Worm (Caenorhabditis elegans): Measurements from ENCODE around the gene gtbp-1.

DNA sequence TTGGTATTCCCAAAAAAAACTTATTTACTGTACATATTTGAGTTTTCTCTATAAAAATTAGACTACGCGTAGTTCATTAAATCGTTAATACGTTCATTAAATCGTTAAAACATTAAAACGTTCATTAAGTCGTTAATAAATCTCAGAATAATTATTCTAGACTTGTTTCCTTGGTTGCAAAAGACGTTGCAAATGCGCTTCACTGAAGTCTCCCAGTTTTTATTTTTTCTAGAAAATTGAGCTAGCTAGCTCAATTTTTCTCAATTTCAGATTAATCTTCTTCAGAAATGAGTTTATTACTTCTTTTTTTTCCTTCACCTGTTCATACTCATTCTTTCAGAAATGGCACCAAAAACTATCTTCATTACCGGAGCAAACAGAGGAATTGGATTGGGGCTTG lies 16.2 kb upstream of the gtbp-1 start:
- no peak for TF ChIP-seq elt-3 (tag; optimal IDR thresholded peaks at IDR 0.05)
- TF ChIP-seq elt-2 (tag; optimal IDR thresholded peaks at IDR 0.05) = no peak
- no peak for TF ChIP-seq ceh-82 (tag; optimal IDR thresholded peaks at IDR 0.05)
- no peak for TF ChIP-seq ztf-11 (tag; optimal IDR thresholded peaks at IDR 0.05)
- no peak for TF ChIP-seq sea-2 (GFP tag; optimal IDR thresholded peaks at IDR 0.05)
- no peak for TF ChIP-seq jun-1 (tag; optimal IDR thresholded peaks at IDR 0.05)
- no peak for TF ChIP-seq hmg-11 (tag; optimal IDR thresholded peaks at IDR 0.05)
- TF ChIP-seq unc-62 (GFP tag; optimal IDR thresholded peaks at IDR 0.05) = no peak
- no peak for TF ChIP-seq pha-4 (tag; optimal IDR thresholded peaks at IDR 0.05)
- no peak for TF ChIP-seq nhr-12 (tag; optimal IDR thresholded peaks at IDR 0.05)
- no peak for TF ChIP-seq mdl-1 (tag; optimal IDR thresholded peaks at IDR 0.05)

Data from whole organism, L3 larva.